Worm (Caenorhabditis elegans): ENCODE measurements around the gene btb-5.
A peak's percentile ranks its signal among the peaks of the same experiment; 100 is the strongest.

Gene btb-5

ce11 chrIII:21276-21675 lies 39.7 kb downstream of the btb-5 start:
- TF ChIP-seq elt-4 (tag; optimal IDR thresholded peaks at IDR 0.05) = peak; percentile 62
- no peak for TF ChIP-seq elt-2 (tag; optimal IDR thresholded peaks at IDR 0.05)

- TF ChIP-seq dmd-4 (tag; optimal IDR thresholded peaks at IDR 0.05; ENCODE audit: borderline replicate concordance) = no peak
- no peak for TF ChIP-seq sox-4 (tag; optimal IDR thresholded peaks at IDR 0.05)
- no peak for TF ChIP-seq pha-4 (tag; optimal IDR thresholded peaks at IDR 0.05)
- no peak for TF ChIP-seq hlh-30 (tag; optimal IDR thresholded peaks at IDR 0.05; ENCODE audit: insufficient read depth)
- no peak for TF ChIP-seq fkh-10 (GFP tag; optimal IDR thresholded peaks at IDR 0.05)
- TF ChIP-seq fkh-6 (tag; optimal IDR thresholded peaks at IDR 0.05) = no peak
- TF ChIP-seq unc-42 (tag; optimal IDR thresholded peaks at IDR 0.05) = no peak
- no peak for TF ChIP-seq hlh-13 (GFP tag; optimal IDR thresholded peaks at IDR 0.05)
- TF ChIP-seq unc-86 (tag; optimal IDR thresholded peaks at IDR 0.05) = no peak
- TF ChIP-seq gmeb-2 (tag; optimal IDR thresholded peaks at IDR 0.05) = no peak
- no peak for TF ChIP-seq ttx-3 (tag; optimal IDR thresholded peaks at IDR 0.05)
- TF ChIP-seq unc-3 (GFP tag; conservative IDR thresholded peaks at IDR 0.05) = no peak
- no peak for TF ChIP-seq unc-3 (tag; optimal IDR thresholded peaks at IDR 0.05)
- no peak for TF ChIP-seq ceh-31 (tag; optimal IDR thresholded peaks at IDR 0.05)
- no peak for TF ChIP-seq nhr-232 (tag; optimal IDR thresholded peaks at IDR 0.05)
- no peak for TF ChIP-seq hlh-6 (tag; optimal IDR thresholded peaks at IDR 0.05)
- TF ChIP-seq rnt-1 (tag; optimal IDR thresholded peaks at IDR 0.05) = no peak
- no peak for TF ChIP-seq F13H6.1 (tag; optimal IDR thresholded peaks at IDR 0.05)
- TF ChIP-seq tbx-7 (tag; optimal IDR thresholded peaks at IDR 0.05) = no peak
- no peak for TF ChIP-seq C08G9.2 (tag; optimal IDR thresholded peaks at IDR 0.05)
- TF ChIP-seq ceh-18 (tag; optimal IDR thresholded peaks at IDR 0.05) = no peak
Observed at ce11 chrIII:19509-19908, 41.4 kb downstream of the btb-5 start, which contains the start of gene H10E21.4. Gene H10E21.4, minus strand, starts transcription at chrIII:19675.

- no peak for TF ChIP-seq ceh-9 (tag; optimal IDR thresholded peaks at IDR 0.05)
Observed at ce11 chrIII:17558-17957, 43.4 kb downstream of the btb-5 start.

- TF ChIP-seq ceh-22 (tag; optimal IDR thresholded peaks at IDR 0.05) (no peak), hlh-13 (GFP tag; optimal IDR thresholded peaks at IDR 0.05) (no peak), pax-1 (tag; optimal IDR thresholded peaks at IDR 0.05) (no peak), ceh-6 (GFP tag; optimal IDR thresholded peaks at IDR 0.05) (no peak), unc-55 (GFP tag; optimal IDR thresholded peaks at IDR 0.05) (no peak), pros-1 (tag; optimal IDR thresholded peaks at IDR 0.05) (no peak), ets-4 (tag; optimal IDR thresholded peaks at IDR 0.05) (no peak), ceh-2 (tag; optimal IDR thresholded peaks at IDR 0.05) (no peak), rnt-1 (tag; optimal IDR thresholded peaks at IDR 0.05) (no peak), ztf-16 (tag; optimal IDR thresholded peaks at IDR 0.05) (no peak)
Observed at ce11 chrIII:16797-17196, 44.1 kb downstream of the btb-5 start.

ce11 chrIII:15224-15822 lies 45.6 kb downstream of the btb-5 start, which contains the start of gene H10E21.1:
Gene H10E21.1, plus strand, starts transcription at chrIII:15772.
- TF ChIP-seq elt-2 (tag; optimal IDR thresholded peaks at IDR 0.05) = peak; percentile 88
- no peak for TF ChIP-seq unc-3 (GFP tag; conservative IDR thresholded peaks at IDR 0.05)
- no peak for TF ChIP-seq unc-3 (tag; optimal IDR thresholded peaks at IDR 0.05)
- TF ChIP-seq nhr-232 (tag; optimal IDR thresholded peaks at IDR 0.05) = no peak
- TF ChIP-seq hlh-6 (tag; optimal IDR thresholded peaks at IDR 0.05) = no peak
- no peak for TF ChIP-seq ceh-22 (tag; optimal IDR thresholded peaks at IDR 0.05)
- TF ChIP-seq ceh-31 (tag; optimal IDR thresholded peaks at IDR 0.05) = no peak

- TF ChIP-seq elt-2 (tag; optimal IDR thresholded peaks at IDR 0.05) (peak; percentile 87), unc-3 (GFP tag; conservative IDR thresholded peaks at IDR 0.05) (no peak), unc-3 (tag; optimal IDR thresholded peaks at IDR 0.05) (no peak)
Observed at ce11 chrIII:14671-15070, 46.3 kb downstream of the btb-5 start, which contains the start of gene nhr-80. Gene nhr-80, minus strand, starts transcription at chrIII:14869.
